Fruit fly (Drosophila melanogaster) Kc167 (cell line): ENCODE measurements around the gene alpha-Est4.

ENCODE experiments used
- h ChIP-seq: fragments of >200 bp; optimal IDR thresholded peaks from 3 replicates; lab custom pipeline; 2018; ENCODE audit warnings: missing external identifiers
- ttk ChIP-seq: sonication (Bioruptor generic); optimal IDR thresholded peaks from 2 replicates; lab custom pipeline; 2017; ENCODE audit warnings: missing external identifiers

DNA sequence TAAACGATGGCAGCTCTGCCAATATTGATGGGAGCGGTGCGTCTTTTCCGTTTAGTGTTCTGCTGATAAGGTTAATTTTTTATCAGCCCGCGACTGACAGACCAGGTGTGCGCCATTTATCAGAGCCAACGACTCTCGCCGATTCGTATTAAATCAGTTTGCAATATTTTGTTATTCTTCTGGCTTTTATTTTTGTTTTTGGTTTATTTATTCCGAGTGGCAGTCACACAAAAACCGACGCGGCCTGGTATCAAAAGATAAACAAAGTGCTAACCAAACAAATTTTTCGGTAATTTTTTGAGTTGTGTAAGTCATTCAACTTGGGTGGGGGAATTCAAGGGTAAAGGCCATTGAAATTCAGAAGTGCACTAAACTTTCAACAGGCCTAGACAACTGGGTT, 40.9 kb downstream of the alpha-Est4 start:
- TF ChIP-seq h = no peak
- TF ChIP-seq ttk (lab: Kevin White, UChicago) = no peak
